Worm (Caenorhabditis elegans) whole organism, dauer: ENCODE measurements around the gene tofu-2.
"Not testable (repeated sequence)": the region's sequence is repeated elsewhere in the genome, so short reads cannot be mapped to it uniquely, and the experiment has no call there.

Source experiments
- unc-62 ChIP-seq: sonication (generic microtip); optimal IDR thresholded peaks from 2 replicates; lab custom pipeline; 2017; ENCODE audit warnings: missing biosample characterization, missing genetic modification reagents, missing genetic modification characterization

tofu-2 gene

DNA sequence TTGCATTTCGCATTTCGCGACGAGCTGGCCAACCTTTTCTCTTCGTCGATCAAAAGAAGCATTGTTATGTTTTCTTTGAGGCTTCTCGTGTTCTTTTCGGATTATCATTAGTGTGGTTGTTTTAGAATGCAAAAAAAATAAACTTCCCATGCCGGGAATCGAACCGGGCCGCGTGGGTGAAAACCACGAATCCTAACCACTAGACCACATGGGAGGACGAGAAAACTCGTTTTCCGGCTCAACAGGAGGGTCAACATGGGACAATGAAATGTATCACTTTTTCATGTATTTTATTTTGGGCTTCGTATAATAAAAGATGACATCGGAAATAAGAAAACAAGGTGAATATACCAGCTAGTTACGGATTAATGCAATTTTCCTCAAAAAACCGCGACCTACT, 18.6 kb upstream of the tofu-2 start:
- TF ChIP-seq unc-62, result no peak

- TF ChIP-seq unc-62, result no peak
Observed at ce11 chrV:7068861-7069260, 17.8 kb upstream of the tofu-2 start.

DNA sequence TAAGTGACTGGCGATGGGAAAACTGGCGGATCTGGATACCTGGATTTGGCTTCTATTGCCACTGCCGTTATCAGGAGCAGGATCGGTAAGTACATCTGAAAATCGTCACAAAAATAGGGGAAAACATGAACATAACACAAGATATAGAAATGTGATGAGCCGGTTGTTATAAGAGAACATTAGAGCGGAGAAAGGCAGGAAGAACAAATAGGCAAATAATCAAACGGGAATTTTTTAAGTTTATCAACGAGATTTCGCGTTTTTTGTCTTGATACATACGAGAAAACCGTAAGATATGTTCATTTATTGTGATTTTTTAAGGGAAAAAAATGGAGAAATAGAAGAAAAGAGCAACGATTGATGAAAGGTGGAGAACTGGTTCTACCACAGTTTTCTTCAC, 14.2 kb upstream of the tofu-2 start, which contains the start of gene Y57E12AR.1:
Y57E12AR.1 (minus strand) TSS at position 101 of the 400 bp plus-strand sequence.
- no peak for TF ChIP-seq unc-62

DNA sequence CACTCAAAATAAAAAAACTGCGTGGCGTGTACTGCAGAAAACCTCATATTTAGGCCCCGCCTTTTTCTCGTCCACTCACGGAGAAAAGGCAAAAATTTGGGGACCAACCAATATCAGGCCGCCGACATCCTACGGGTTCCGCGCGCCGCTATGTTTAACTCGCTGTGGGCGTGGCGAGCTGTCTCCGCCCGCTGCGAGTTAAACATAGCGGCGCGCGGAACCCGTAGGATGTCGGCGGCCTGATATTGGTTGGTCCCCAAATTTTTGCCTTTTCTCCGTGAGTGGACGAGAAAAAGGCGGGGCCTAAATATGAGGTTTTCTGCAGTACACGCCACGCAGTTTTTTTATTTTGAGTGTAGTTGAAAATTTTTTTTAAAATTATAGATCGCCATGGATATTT, 11.7 kb upstream of the tofu-2 start, which contains the start of gene tmem-258:
tmem-258 (plus strand) TSS at position 385 of the 400 bp plus-strand sequence.
- TF ChIP-seq unc-62, result not testable (repeated sequence)

DNA sequence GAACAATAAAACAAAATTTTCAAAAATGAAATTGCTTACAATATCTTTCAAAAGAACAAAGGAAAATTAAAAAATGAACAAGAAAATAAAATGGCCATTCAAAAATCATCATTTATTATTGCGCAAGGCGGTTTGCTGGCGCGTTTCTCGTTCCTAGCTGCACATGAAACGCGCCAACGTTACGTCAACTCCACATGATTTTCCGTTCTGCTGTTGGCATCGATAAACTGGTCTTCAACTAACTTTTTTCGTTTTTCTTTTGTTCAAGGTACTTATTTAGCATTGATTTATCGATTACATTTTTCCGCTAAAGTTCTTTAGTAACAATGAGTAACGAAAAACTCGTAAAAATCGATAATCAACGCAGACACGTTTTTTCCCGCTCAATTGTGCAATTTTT, 9.3 kb upstream of the tofu-2 start, which contains the start of the genes Y57E12AL.6 and Y57E12AL.1:
Y57E12AL.6 (minus strand) TSS at position 75 of the 400 bp plus-strand sequence.
Y57E12AL.1 (plus strand) TSS at position 135 of the 400 bp plus-strand sequence.
- TF ChIP-seq unc-62, result no peak

DNA sequence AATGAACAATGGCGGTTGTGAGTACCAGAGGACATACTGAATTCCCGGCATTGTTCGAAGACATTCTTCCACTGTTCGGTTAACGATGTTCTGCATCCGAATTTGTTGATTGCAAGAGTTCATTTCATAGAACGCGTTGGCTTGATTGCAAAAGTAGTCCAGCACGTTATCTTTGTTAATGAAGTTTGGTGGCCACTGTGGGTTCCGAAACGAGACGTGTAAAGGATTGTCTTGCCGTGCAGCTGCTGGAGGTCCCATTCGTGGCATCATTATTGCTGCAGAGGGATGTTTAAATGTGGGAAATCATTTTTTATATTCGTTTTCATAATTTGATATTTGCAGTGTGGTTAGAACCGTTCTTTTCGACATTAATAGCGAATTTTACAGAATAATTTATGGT, 8.3 kb upstream of the tofu-2 start, which contains the start of gene mdt-6:
mdt-6 (minus strand) TSS at position 275 of the 400 bp plus-strand sequence.
- no peak for TF ChIP-seq unc-62

DNA sequence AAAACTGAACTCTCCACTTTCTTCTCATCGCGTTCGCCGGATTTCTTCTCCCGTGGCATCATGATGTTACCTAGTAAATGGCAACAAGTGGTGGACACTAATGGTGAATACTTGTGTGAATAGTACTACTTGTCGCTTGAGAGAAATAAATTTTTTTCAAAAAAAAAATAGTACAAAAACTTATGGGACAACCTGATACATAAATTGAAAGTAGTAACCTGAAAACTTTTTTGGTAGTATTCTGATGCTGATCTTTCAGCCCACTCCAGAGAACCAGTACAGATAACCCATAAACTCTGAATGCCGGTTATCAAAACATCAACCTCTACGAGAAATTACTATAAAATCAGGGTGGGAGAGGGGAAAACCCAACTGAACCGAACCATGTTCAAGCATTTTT, 6.7 kb upstream of the tofu-2 start, which contains the start of gene Y57E12AL.2:
Y57E12AL.2 (plus strand) TSS at position 301 of the 400 bp plus-strand sequence.
- not testable (repeated sequence) for TF ChIP-seq unc-62

- no peak for TF ChIP-seq unc-62
Observed at ce11 chrV:7054598-7054997, 3.5 kb upstream of the tofu-2 start, which contains the start of gene spig-8. spig-8 (plus strand) TSS chrV:7054898.

ce11 chrV:7053100-7053499, 2.1 kb upstream of the tofu-2 start, which contains the start of gene txt-17:
txt-17 (minus strand) TSS chrV:7053200.
- TF ChIP-seq unc-62, result no peak

ce11 chrV:7050153-7050552, 895 bp downstream of the tofu-2 start:
- no peak for TF ChIP-seq unc-62

ce11 chrV:7047512-7047911, 3.5 kb downstream of the tofu-2 start, which contains the start of gene F20A1.8:
F20A1.8 (minus strand) TSS chrV:7047612.
- TF ChIP-seq unc-62, result no peak

DNA sequence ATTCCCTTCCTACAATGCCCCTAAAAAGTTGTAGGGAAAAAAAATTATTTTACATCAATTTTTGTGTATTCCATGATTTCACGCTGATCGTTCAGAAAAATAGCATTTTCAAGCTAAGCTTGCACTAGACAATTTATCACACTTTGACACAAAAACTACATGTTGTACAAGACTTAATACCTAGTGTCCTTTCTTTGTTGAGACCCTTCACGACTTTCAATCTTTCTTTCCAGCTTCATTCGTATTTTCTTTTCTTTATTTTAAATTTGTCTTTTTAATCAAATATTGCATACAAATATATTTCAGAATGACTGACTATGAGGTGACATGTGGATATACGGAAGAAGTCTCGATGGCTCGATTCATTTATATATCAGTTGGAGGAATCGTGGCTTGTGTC, 5.0 kb downstream of the tofu-2 start, which contains the start of gene F20A1.2:
F20A1.2 (plus strand) TSS at position 301 of the 400 bp plus-strand sequence.
- no peak for TF ChIP-seq unc-62

ce11 chrV:7036475-7036874, 14.6 kb downstream of the tofu-2 start, which contains the start of gene twk-11:
twk-11 (minus strand) TSS chrV:7036575.
- TF ChIP-seq unc-62, result no peak

DNA sequence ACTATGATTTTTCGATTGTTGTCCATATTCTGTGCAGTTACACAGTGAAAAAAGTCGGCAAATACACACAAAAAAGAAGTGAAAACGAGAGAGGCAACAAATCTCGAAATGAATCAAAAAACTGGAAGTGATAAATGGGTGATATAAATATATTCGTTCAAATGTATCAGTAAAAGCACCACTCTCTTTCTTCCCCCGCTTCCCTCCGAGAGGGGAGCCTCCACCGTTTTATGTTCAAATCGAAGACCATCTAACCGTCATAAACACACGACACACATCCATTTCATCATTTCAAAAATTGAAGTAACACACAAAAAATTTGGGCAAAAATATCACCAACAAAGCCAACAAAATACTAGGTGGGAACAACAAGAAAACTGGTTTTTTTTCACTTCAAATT, 24.0 kb downstream of the tofu-2 start, which contains the start of gene F20A1.6:
F20A1.6 (minus strand) TSS at position 101 of the 400 bp plus-strand sequence.
- no peak for TF ChIP-seq unc-62

DNA sequence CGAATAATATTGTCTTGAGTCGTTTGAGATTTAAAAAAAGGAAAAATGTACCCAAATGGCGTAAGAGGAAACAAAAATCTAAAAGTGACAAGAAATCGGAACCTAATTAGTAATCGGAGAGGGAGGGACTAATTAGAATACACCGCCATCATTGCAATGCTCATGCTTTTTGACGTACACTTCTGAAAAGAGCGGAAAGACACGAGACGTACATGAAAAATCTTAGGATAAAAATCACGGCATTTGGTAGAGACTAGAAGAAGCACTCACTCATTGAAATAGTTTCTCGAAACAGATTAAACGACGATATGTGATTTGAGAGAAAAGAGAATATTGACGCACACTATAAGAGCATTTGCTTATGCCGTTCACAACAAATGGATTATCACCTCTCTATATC, 28.1 kb downstream of the tofu-2 start:
- TF ChIP-seq unc-62, result no peak

DNA sequence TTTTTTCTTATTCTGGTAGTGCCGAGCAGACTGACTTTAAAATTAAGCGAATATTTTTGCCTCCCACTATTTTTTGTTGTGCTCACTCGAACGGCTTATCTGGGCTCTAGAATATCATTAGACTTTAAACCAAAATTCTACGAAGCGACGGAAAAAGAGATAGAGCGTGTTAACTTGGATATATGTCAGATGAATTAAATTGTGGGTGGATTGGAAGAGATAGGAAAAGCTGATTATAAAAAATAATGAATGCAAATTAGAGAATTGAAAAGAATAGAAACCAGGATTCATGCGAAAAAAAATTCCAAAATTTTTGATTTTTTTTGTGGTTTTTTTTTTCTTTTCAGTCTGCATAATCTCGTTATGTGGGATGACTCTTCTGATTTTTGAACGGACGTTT, 29.3 kb downstream of the tofu-2 start, which contains the start of gene F20A1.4:
F20A1.4 (minus strand) TSS at position 101 of the 400 bp plus-strand sequence.
- no peak for TF ChIP-seq unc-62

- TF ChIP-seq unc-62, result no peak
Observed at ce11 chrV:7017059-7017458, 34.0 kb downstream of the tofu-2 start, which contains the start of gene srsx-32. srsx-32 (plus strand) TSS chrV:7017359.

DNA sequence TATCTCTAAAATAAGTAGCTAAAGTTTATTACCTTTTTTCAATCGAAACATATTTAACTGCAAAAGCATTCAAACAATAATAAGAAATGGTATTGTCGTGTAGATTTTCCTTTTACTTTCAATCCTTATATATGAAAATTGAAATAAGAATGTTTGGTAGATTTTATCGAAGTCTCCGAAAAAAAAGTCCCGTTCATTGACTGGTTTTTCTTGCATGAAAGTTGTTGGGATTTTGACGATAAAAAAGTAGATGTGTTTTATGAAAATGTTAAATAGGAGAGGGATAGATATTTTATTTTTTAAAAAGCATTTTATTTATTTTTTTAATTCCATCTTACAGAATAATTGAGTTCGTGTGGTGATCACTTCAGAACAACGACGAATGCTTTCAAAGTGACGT, 35.2 kb downstream of the tofu-2 start, which contains the start of gene C33G8.13:
C33G8.13 (minus strand) TSS at position 101 of the 400 bp plus-strand sequence.
- TF ChIP-seq unc-62, result no peak
